Worm (Caenorhabditis elegans): ENCODE measurements around the gene iars-1.

DNA sequence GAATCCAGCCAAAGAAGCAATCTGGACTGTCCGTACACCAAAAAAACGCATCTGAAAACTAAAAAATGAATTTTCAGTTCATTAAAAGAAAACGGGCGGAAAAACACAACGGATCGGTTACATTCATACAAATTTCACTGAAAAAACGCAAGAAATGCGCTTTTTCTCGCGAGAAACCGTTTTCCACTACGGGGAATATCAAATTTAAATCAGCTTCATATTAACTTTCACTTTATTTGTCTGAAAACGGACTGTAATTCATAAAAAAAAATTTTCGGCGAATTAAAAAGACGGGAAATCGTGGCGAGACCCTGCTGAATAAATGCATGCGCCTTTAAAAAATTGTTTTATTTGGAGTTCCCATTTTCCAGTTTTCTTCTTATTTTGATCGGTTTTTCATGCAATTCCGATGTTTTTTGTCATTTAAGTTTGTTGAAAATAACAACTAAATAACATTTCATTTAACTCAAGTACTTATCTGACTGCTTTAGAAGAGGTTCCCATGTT, 608 bp upstream of the iars-1 start, which contains the start of gene pges-2:
- TF ChIP-seq ama-1 (optimal IDR thresholded peaks at IDR 0.05): no peak
- TF ChIP-seq tra-4 (tag; optimal IDR thresholded peaks at IDR 0.05): no peak
- no peak for TF ChIP-seq tbx-11 (GFP tag; IDR thresholded peaks at IDR 0.05)
- no peak for TF ChIP-seq ceh-13 (GFP tag; optimal IDR thresholded peaks at IDR 0.05)
- TF ChIP-seq hmg-4 (GFP tag; optimal IDR thresholded peaks at IDR 0.05): no peak
- TF ChIP-seq hmbx-1 (tag; optimal IDR thresholded peaks at IDR 0.05): no peak
- TF ChIP-seq flt-1 (GFP tag; IDR thresholded peaks at IDR 0.05): no peak
- TF ChIP-seq F13C5.2 (tag; optimal IDR thresholded peaks at IDR 0.05): no peak
- no peak for TF ChIP-seq scrt-1 (GFP tag; IDR thresholded peaks at IDR 0.05)
- no peak for TF ChIP-seq ceh-36 (tag; optimal IDR thresholded peaks at IDR 0.05)
- no peak for TF ChIP-seq sea-1 (GFP tag; conservative IDR thresholded peaks at IDR 0.05)
